Worm (Caenorhabditis elegans) whole organism, L4 larva: Measurements from ENCODE around the gene mltn-13.

ENCODE experiments used
- T26A8.4 ChIP-seq: fragments of 200-800 bp; sonication (Bioruptor generic); IDR thresholded peaks from 2 replicates; pipeline ENCODE4 v1.3.6; 2022; ENCODE audit warnings: missing genetic modification characterization, missing compliant biosample characterization
- aly-2 ChIP-seq: sonication (generic microtip); optimal IDR thresholded peaks from 2 replicates; lab custom pipeline; 2018; ENCODE audit warnings: missing biosample characterization, missing genetic modification characterization
- ctbp-1 ChIP-seq: fragments of 200-800 bp; sonication (Bioruptor generic); IDR thresholded peaks from 2 replicates; pipeline ENCODE4 v1.3.6; 2022; ENCODE audit warnings: missing genetic modification reagents, missing genetic modification characterization, missing compliant biosample characterization
- fkh-10 ChIP-seq: fragments of 150-350 bp; optimal IDR thresholded peaks from 2 replicates; lab custom pipeline; 2014; ENCODE audit warnings: missing biosample characterization, missing genetic modification reagents, missing genetic modification characterization
- fos-1 ChIP-seq: fragments of 150-350 bp; optimal IDR thresholded peaks from 2 replicates; lab custom pipeline; 2014; ENCODE audit warnings: missing biosample characterization, missing genetic modification characterization
- lin-15B ChIP-seq: fragments of 150-350 bp; sonication (generic microtip); optimal IDR thresholded peaks from 3 replicates; lab custom pipeline; 2014; ENCODE audit warnings: missing biosample characterization, missing genetic modification characterization
- nhr-102 ChIP-seq: sonication (generic microtip); optimal IDR thresholded peaks from 2 replicates; lab custom pipeline; 2016; ENCODE audit warnings: mild to moderate bottlenecking, missing genetic modification characterization, moderate library complexity, missing compliant biosample characterization
- nhr-6 ChIP-seq: fragments of 150-350 bp; optimal IDR thresholded peaks from 2 replicates; lab custom pipeline; 2014; ENCODE audit warnings: missing biosample characterization, missing genetic modification characterization
- nhr-77 ChIP-seq: fragments of 150-350 bp; optimal IDR thresholded peaks from 2 replicates; lab custom pipeline; 2014; ENCODE audit warnings: missing biosample characterization, missing genetic modification characterization
- pqm-1 ChIP-seq: sonication (generic microtip); optimal IDR thresholded peaks from 2 replicates; lab custom pipeline; 2017; ENCODE audit warnings: missing biosample characterization, missing genetic modification characterization
- snpc-4 ChIP-seq: fragments of 150-350 bp; optimal IDR thresholded peaks from 2 replicates; lab custom pipeline; 2014; ENCODE audit warnings: missing biosample characterization, missing genetic modification characterization
- unc-39 ChIP-seq: sonication (generic microtip); optimal IDR thresholded peaks from 2 replicates; lab custom pipeline; 2017; ENCODE audit warnings: missing biosample characterization, missing genetic modification characterization
- ztf-11 ChIP-seq: fragments of 150-350 bp; optimal IDR thresholded peaks from 2 replicates; lab custom pipeline; 2014; ENCODE audit warnings: missing biosample characterization, missing genetic modification characterization

DNA sequence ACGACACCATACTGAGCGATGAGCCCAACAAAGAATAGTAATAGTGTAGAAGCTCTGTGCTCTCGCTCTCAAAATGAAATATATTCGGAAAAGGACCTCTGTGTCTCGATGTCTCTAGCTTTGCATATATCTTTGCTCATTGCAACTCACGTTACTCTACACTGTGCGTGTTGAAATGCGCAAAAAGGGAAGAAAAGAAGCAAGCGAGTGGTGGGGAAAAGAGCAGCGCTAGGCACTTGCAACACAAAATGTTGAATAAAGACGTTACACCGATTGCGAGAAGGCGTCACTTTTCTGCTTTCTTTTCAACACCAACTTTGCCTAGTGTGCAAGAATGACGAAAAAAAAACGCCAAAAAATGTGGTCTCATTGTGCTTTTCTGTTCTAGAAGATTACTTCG is 13.6 kb downstream of the mltn-13 start:
- TF ChIP-seq ctbp-1 = no peak
- TF ChIP-seq pqm-1 (tag; lab: Kevin White, UChicago) = no peak
- no peak for TF ChIP-seq snpc-4
- TF ChIP-seq aly-2 = no peak
- no peak for TF ChIP-seq lin-15B
- TF ChIP-seq nhr-77 (tag; lab: Kevin White, UChicago) = no peak
- no peak for TF ChIP-seq fos-1
- no peak for TF ChIP-seq nhr-102
- no peak for TF ChIP-seq unc-39 (tag; lab: Kevin White, UChicago)
- TF ChIP-seq nhr-6 (tag; lab: Kevin White, UChicago) = no peak
- no peak for TF ChIP-seq ztf-11 (tag; lab: Kevin White, UChicago)
- TF ChIP-seq fkh-10 = peak; percentile 28
- TF ChIP-seq T26A8.4 = no peak
